Worm (Caenorhabditis elegans) whole organism, late embryonic: Measurements from ENCODE around the gene T28F12.1.

ENCODE experiments used
- ceh-48 ChIP-seq: sonication (generic microtip); optimal IDR thresholded peaks from 2 replicates; lab custom pipeline; 2016; ENCODE audit warnings: missing genetic modification characterization, inconsistent platforms, missing compliant biosample characterization
- ceh-9 ChIP-seq: sonication (generic microtip); optimal IDR thresholded peaks from 2 replicates; lab custom pipeline; 2016; ENCODE audit warnings: mild to moderate bottlenecking, missing genetic modification characterization, inconsistent platforms, missing compliant biosample characterization
- mec-3 ChIP-seq: sonication (generic microtip); optimal IDR thresholded peaks from 2 replicates; lab custom pipeline; 2016; ENCODE audit warnings: borderline replicate concordance, missing genetic modification characterization, missing compliant biosample characterization
- nfya-1 ChIP-seq: sonication (generic microtip); optimal IDR thresholded peaks from 2 replicates; lab custom pipeline; 2017; ENCODE audit warnings: missing genetic modification characterization, mild to moderate bottlenecking, missing compliant biosample characterization, antibody characterized with exemption, moderate library complexity
- rnt-1 ChIP-seq: sonication (generic microtip); optimal IDR thresholded peaks from 2 replicates; lab custom pipeline; 2016; ENCODE audit warnings: missing genetic modification characterization, missing compliant biosample characterization
- ztf-16 ChIP-seq: sonication (generic microtip); optimal IDR thresholded peaks from 2 replicates; lab custom pipeline; 2017; ENCODE audit warnings: missing genetic modification characterization, missing compliant biosample characterization

DNA sequence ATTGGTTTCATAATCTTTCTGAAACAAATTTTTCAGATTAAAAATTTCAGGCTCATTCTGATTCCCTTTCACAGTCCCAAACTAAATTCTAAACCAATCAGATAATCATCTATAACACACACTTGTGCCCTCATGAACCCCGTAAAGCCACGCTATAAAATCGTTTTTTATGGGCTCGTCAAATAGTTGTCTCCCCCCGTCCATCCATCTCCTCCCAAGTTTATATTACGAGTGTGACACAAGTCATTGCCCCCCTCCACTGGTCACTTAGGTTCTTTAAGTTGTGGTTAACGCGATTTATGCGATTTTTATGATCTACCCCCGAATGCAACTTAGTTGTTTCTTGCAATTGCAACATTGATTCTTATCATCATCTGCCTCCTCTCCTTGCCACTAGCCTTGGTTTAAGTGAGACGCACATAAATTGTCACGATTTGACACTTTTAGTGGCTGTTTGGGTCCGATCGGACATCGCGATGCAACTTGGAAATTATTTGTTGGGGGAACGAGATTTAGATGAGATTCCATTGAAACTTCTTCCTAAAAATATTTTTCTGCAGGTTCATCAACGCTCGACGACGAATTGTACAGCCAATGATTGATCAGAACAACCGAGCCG, 3.4 kb upstream of the T28F12.1 start:
- TF ChIP-seq mec-3 (tag; lab: Kevin White, UChicago) (no peak), nfya-1 (tag; lab: Kevin White, UChicago) (no peak), ztf-16 (tag; lab: Kevin White, UChicago) (no peak), ceh-48 (tag; lab: Kevin White, UChicago) (no peak), ceh-9 (tag; lab: Kevin White, UChicago) (no peak), rnt-1 (tag; lab: Kevin White, UChicago) (no peak)
